Worm (Caenorhabditis elegans): ENCODE measurements around the gene acox-1.5.

DNA sequence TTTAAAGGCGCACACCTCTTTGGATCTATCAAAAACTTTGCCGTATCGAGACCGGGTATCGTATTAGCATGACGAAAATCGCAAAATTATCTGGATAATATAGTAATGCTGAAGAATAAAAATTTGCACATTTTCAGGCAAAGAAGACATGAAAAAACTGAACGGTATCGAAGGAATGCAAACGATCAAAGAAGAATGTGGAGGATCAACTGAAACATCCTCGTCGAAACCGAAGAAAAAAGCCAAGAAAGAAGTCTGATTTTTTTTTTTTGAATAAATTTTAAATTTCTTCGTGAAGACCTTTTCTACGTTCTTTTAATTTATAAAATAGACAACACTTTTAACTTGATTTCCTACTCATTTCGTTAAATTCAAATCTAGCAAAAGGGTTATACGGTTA is 47.2 kb downstream of the acox-1.5 start, which contains the start of gene ZK1098.12:
- TF ChIP-seq flt-1 (GFP tag; IDR thresholded peaks at IDR 0.05) (no peak), hmbx-1 (tag; optimal IDR thresholded peaks at IDR 0.05) (no peak), ama-1 (optimal IDR thresholded peaks at IDR 0.05) (no peak), hmg-4 (GFP tag; optimal IDR thresholded peaks at IDR 0.05) (no peak), scrt-1 (GFP tag; IDR thresholded peaks at IDR 0.05) (no peak), ceh-13 (GFP tag; optimal IDR thresholded peaks at IDR 0.05) (no peak), tra-4 (tag; optimal IDR thresholded peaks at IDR 0.05) (no peak)
